Fruit fly (Drosophila melanogaster): ENCODE measurements around the gene CG5466.

dm6 chr3R:20605078-20605477 lies 12.6 kb upstream of the CG5466 start:
- TF ChIP-seq Hr39 (GFP tag; optimal IDR thresholded peaks at IDR 0.05): no peak
- TF ChIP-seq OdsH (GFP tag; optimal IDR thresholded peaks at IDR 0.05): no peak
- no peak for TF ChIP-seq acj6 (GFP tag; optimal IDR thresholded peaks at IDR 0.05)
- no peak for TF ChIP-seq esn (GFP tag; optimal IDR thresholded peaks at IDR 0.05)
- TF ChIP-seq CG15336 (GFP tag; IDR thresholded peaks at IDR 0.05): no peak
- no peak for TF ChIP-seq CG16779 (tag; optimal IDR thresholded peaks at IDR 0.05)
- no peak for TF ChIP-seq Ets21C (GFP tag; optimal IDR thresholded peaks at IDR 0.05)
- TF ChIP-seq Blimp-1 (GFP tag; optimal IDR thresholded peaks at IDR 0.05): no peak

All from whole organism, prepupa.